Worm (Caenorhabditis elegans): ENCODE results near the gene Y51H4A.6.
A peak's percentile ranks its signal among the peaks of the same experiment; 100 is the strongest.
"Not testable (repeated sequence)": the region's sequence is repeated elsewhere in the genome, so short reads cannot be mapped to it uniquely, and the experiment has no call there.

Y51H4A.6 gene

ce11 chrIV:16528375-16528774 is 5.1 kb upstream of the Y51H4A.6 start, which contains the start of gene Y51H4A.937 (continued):
- TF ChIP-seq him-1 (tag; optimal IDR thresholded peaks at IDR 0.05) (no peak), snpc-1.3 (tag; optimal IDR thresholded peaks at IDR 0.05; ENCODE audit: insufficient read depth) (no peak), pha-4 (tag; optimal IDR thresholded peaks at IDR 0.05) (no peak)

- TF ChIP-seq snpc-4 (GFP tag; optimal IDR thresholded peaks at IDR 0.05) = no peak
- TF ChIP-seq snpc-4 (tag; optimal IDR thresholded peaks at IDR 0.05) = peak in 3 of 4 experiments; percentile 50 to 72 (median 72)
- no peak for TF ChIP-seq ztf-6 (GFP tag; IDR thresholded peaks at IDR 0.05)
- TF ChIP-seq ceh-91 (GFP tag; IDR thresholded peaks at IDR 0.05) = no peak
- TF ChIP-seq bed-1 (GFP tag; IDR thresholded peaks at IDR 0.05) = no peak
- TF ChIP-seq B0019.2 (GFP tag; conservative IDR thresholded peaks at IDR 0.05) = no peak
- no peak for TF ChIP-seq tbx-9 (tag; optimal IDR thresholded peaks at IDR 0.05; ENCODE audit: borderline replicate concordance)
- TF ChIP-seq Y79H2A.3 (GFP tag; conservative IDR thresholded peaks at IDR 0.05) = no peak
- TF ChIP-seq F52B5.7 (tag; optimal IDR thresholded peaks at IDR 0.05) = no peak
These were observed 1.4 kb downstream of the Y51H4A.6 start for ce11 chrIV:16534900-16535299.

ce11 chrIV:16540540-16540939 is 7.1 kb downstream of the Y51H4A.6 start:
- no peak for TF ChIP-seq ztf-25 (GFP tag; IDR thresholded peaks at IDR 0.05)
- TF ChIP-seq bed-2 (GFP tag; IDR thresholded peaks at IDR 0.05) = no peak
- TF ChIP-seq ets-4 (GFP tag; optimal IDR thresholded peaks at IDR 0.05) = no peak
- TF ChIP-seq F49E8.2 (tag; optimal IDR thresholded peaks at IDR 0.05; ENCODE audit: insufficient read depth) = no peak
- no peak for TF ChIP-seq T26A5.8 (tag; optimal IDR thresholded peaks at IDR 0.05)
- TF ChIP-seq D2030.7 (GFP tag; IDR thresholded peaks at IDR 0.05) = no peak
- TF ChIP-seq lin-26 (GFP tag; IDR thresholded peaks at IDR 0.05) = no peak
- no peak for TF ChIP-seq Y53F4B.3 (GFP tag; IDR thresholded peaks at IDR 0.05)
- TF ChIP-seq lin-35 (GFP tag; optimal IDR thresholded peaks at IDR 0.05) = no peak

ce11 chrIV:16542649-16543048 is 9.2 kb downstream of the Y51H4A.6 start, which contains the start of gene uroc-1:
TSS of gene uroc-1 (minus strand) at chrIV:16542749.
- TF ChIP-seq chd-7 (tag; optimal IDR thresholded peaks at IDR 0.05) (no peak), hlh-26 (GFP tag; conservative IDR thresholded peaks at IDR 0.05) (no peak), B0019.2 (GFP tag; conservative IDR thresholded peaks at IDR 0.05) (no peak), K11D2.4 (GFP tag; IDR thresholded peaks at IDR 0.05) (no peak)

- TF ChIP-seq aptf-2 (GFP tag; conservative IDR thresholded peaks at IDR 0.05) = no peak
- TF ChIP-seq egrh-3 (GFP tag; IDR thresholded peaks at IDR 0.05) = peak; percentile 59; the same call in 1 of the 2 replicates
These were observed 18.0 kb downstream of the Y51H4A.6 start for ce11 chrIV:16551457-16551856.

- TF ChIP-seq hmg-1.2 (GFP tag; IDR thresholded peaks at IDR 0.05) = 0 out of 2 replicates have a peak, but pooled peaks have one; percentile 26
- TF ChIP-seq attf-6 (GFP tag; IDR thresholded peaks at IDR 0.05) = peak; percentile 85
- TF ChIP-seq rpc-1 (optimal IDR thresholded peaks at IDR 0.05) = not testable (repeated sequence)
- TF ChIP-seq rpc-1 (tag; optimal IDR thresholded peaks at IDR 0.05) = peak; percentile 6
These were observed 18.5 kb downstream of the Y51H4A.6 start for ce11 chrIV:16551982-16552381.
